Fruit fly (Drosophila melanogaster) whole organism, embryonic: ENCODE results near the gene Shc.
A peak's percentile ranks its signal among the peaks of the same experiment; 100 is the strongest.

Experiments
- Ada2b ChIP-seq: fragments of 200-800 bp; sonication (Bioruptor generic); IDR thresholded peaks from 2 replicates; pipeline ENCODE4 v1.3.6; 2022; ENCODE audit warnings: missing biosample characterization, missing genetic modification characterization
- Atf6 ChIP-seq: fragments of 200-800 bp; sonication (Bioruptor generic); IDR thresholded peaks from 2 replicates; pipeline ENCODE4 v1.3.6; 2022; ENCODE audit warnings: missing biosample characterization, missing genetic modification characterization
- CG1024 ChIP-seq: fragments of 200-800 bp; sonication (Bioruptor generic); IDR thresholded peaks from 2 replicates; pipeline ENCODE4 v1.3.6; 2022; ENCODE audit warnings: missing biosample characterization, missing genetic modification characterization
- CG11695 ChIP-seq: fragments of 200-800 bp; sonication (Bioruptor generic); IDR thresholded peaks from 3 replicates; pipeline ENCODE4 v1.3.6; 2022; ENCODE audit warnings: missing biosample characterization, missing genetic modification characterization
- CG13894 ChIP-seq: fragments of 200-800 bp; sonication (Bioruptor generic); optimal IDR thresholded peaks from 3 replicates; lab custom pipeline; 2018; ENCODE audit warnings: missing biosample characterization, mild to moderate bottlenecking, missing genetic modification characterization, moderate library complexity
- CG14014 ChIP-seq: fragments of 200-800 bp; sonication (Bioruptor generic); IDR thresholded peaks from 2 replicates; pipeline ENCODE4 v1.3.6; 2022; ENCODE audit warnings: missing biosample characterization, missing genetic modification characterization
- CG14860 ChIP-seq: fragments of 200-800 bp; sonication (Bioruptor generic); IDR thresholded peaks from 3 replicates; pipeline ENCODE4 v1.3.6; 2022; ENCODE audit warnings: missing biosample characterization, missing genetic modification characterization; ENCODE audit not compliant: partially characterized antibody
- CG15269 ChIP-seq: fragments of 200-800 bp; sonication (Bioruptor generic); optimal IDR thresholded peaks from 2 replicates; lab custom pipeline; 2018; ENCODE audit warnings: missing biosample characterization, mild to moderate bottlenecking, missing genetic modification characterization, moderate library complexity
- CG17361 ChIP-seq: fragments of 200-800 bp; sonication (Bioruptor generic); IDR thresholded peaks from 3 replicates; pipeline ENCODE4 v1.3.6; 2022; ENCODE audit warnings: missing biosample characterization, missing genetic modification characterization
- CG18476 ChIP-seq: fragments of 200-800 bp; sonication (Bioruptor generic); optimal IDR thresholded peaks from 2 replicates; lab custom pipeline; 2016; ENCODE audit warnings: missing biosample characterization, mild to moderate bottlenecking, missing genetic modification characterization
- CG2712 ChIP-seq: fragments of 200-800 bp; optimal IDR thresholded peaks from 3 replicates; lab custom pipeline; 2019; ENCODE audit warnings: missing biosample characterization, mild to moderate bottlenecking, missing genetic modification characterization, moderate library complexity
- CG2875 ChIP-seq: fragments of 200-800 bp; sonication (Bioruptor generic); optimal IDR thresholded peaks from 2 replicates; lab custom pipeline; 2017; ENCODE audit warnings: missing biosample characterization, mild to moderate bottlenecking, missing genetic modification characterization, missing genetic modification reagents
- CG2889 ChIP-seq: fragments of 200-800 bp; sonication (Bioruptor generic); IDR thresholded peaks from 3 replicates; pipeline ENCODE4 v1.3.6; 2022; ENCODE audit warnings: missing biosample characterization, missing genetic modification characterization
- CG4707 ChIP-seq: fragments of 200-800 bp; sonication (Bioruptor generic); optimal IDR thresholded peaks from 2 replicates; lab custom pipeline; 2018; ENCODE audit warnings: missing biosample characterization, mild to moderate bottlenecking, missing genetic modification characterization, moderate library complexity
- CG6254 ChIP-seq: fragments of 200-800 bp; sonication (Bioruptor generic); optimal IDR thresholded peaks from 3 replicates; lab custom pipeline; 2017; ENCODE audit warnings: mild to moderate bottlenecking, missing biosample characterization, missing genetic modification reagents, missing genetic modification characterization
- CG6854 ChIP-seq: fragments of 200-800 bp; sonication (Bioruptor generic); optimal IDR thresholded peaks from 3 replicates; lab custom pipeline; 2017; ENCODE audit warnings: missing biosample characterization, mild to moderate bottlenecking, missing genetic modification characterization
- CG7556 ChIP-seq: fragments of 200-800 bp; sonication (Bioruptor generic); optimal IDR thresholded peaks from 2 replicates; lab custom pipeline; 2017; ENCODE audit warnings: missing biosample characterization, mild to moderate bottlenecking, missing genetic modification characterization
- CG7839 ChIP-seq: fragments of 200-800 bp; sonication (Bioruptor generic); optimal IDR thresholded peaks from 3 replicates; lab custom pipeline; 2018; ENCODE audit warnings: missing biosample characterization, mild to moderate bottlenecking, missing genetic modification characterization, moderate library complexity
- CG9437 ChIP-seq: fragments of 200-800 bp; sonication (Bioruptor generic); optimal IDR thresholded peaks from 2 replicates; lab custom pipeline; 2018; ENCODE audit warnings: missing biosample characterization, mild to moderate bottlenecking, missing genetic modification characterization
- CG9727 ChIP-seq: fragments of 200-800 bp; sonication (Bioruptor generic); optimal IDR thresholded peaks from 3 replicates; lab custom pipeline; 2017; ENCODE audit warnings: missing biosample characterization, mild to moderate bottlenecking, missing genetic modification characterization
- CG9797 ChIP-seq: fragments of 200-800 bp; sonication (Bioruptor generic); optimal IDR thresholded peaks from 3 replicates; lab custom pipeline; 2018; ENCODE audit warnings: missing biosample characterization, mild to moderate bottlenecking, missing genetic modification characterization
- D19A ChIP-seq: fragments of 200-800 bp; optimal IDR thresholded peaks from 3 replicates; lab custom pipeline; 2019; ENCODE audit warnings: missing biosample characterization, mild to moderate bottlenecking, missing genetic modification characterization, moderate library complexity
- Hey ChIP-seq: fragments of 200-800 bp; sonication (Bioruptor generic); optimal IDR thresholded peaks from 3 replicates; lab custom pipeline; 2018; ENCODE audit warnings: missing biosample characterization, mild to moderate bottlenecking, missing genetic modification characterization
- Hr3 ChIP-seq: fragments of 200-800 bp; sonication (Bioruptor generic); optimal IDR thresholded peaks from 3 replicates; lab custom pipeline; 2016; ENCODE audit warnings: missing biosample characterization, missing genetic modification characterization
- Neu2 ChIP-seq: fragments of 200-800 bp; sonication (Bioruptor generic); optimal IDR thresholded peaks from 3 replicates; lab custom pipeline; 2016; ENCODE audit warnings: missing biosample characterization, missing genetic modification characterization, borderline replicate concordance
- Oaz ChIP-seq: fragments of 200-800 bp; sonication (Bioruptor generic); IDR thresholded peaks from 2 replicates; pipeline ENCODE4 v1.3.6; 2022; ENCODE audit warnings: missing biosample characterization, missing genetic modification characterization
- Oli ChIP-seq: fragments of 200-800 bp; sonication (Bioruptor generic); optimal IDR thresholded peaks from 2 replicates; lab custom pipeline; 2018; ENCODE audit warnings: missing biosample characterization, mild to moderate bottlenecking, missing genetic modification characterization, moderate library complexity
- Rx ChIP-seq: fragments of 200-800 bp; sonication (Bioruptor generic); IDR thresholded peaks from 2 replicates; pipeline ENCODE4 v1.3.6; 2022; ENCODE audit warnings: missing biosample characterization, missing genetic modification characterization
- Side ChIP-seq: fragments of 200-800 bp; sonication (Bioruptor generic); optimal IDR thresholded peaks from 2 replicates; lab custom pipeline; 2016; ENCODE audit warnings: missing biosample characterization, missing genetic modification characterization
- ac ChIP-seq: fragments of 200-800 bp; sonication (Bioruptor generic); optimal IDR thresholded peaks from 3 replicates; lab custom pipeline; 2017; ENCODE audit warnings: missing biosample characterization, mild to moderate bottlenecking, missing genetic modification characterization
- amos ChIP-seq: fragments of 200-800 bp; sonication (Bioruptor generic); IDR thresholded peaks from 2 replicates; pipeline ENCODE4 v1.3.6; 2022; ENCODE audit warnings: missing biosample characterization, missing genetic modification characterization; ENCODE audit not compliant: partially characterized antibody
- bcd ChIP-seq: fragments of 200-800 bp; sonication (Bioruptor generic); optimal IDR thresholded peaks from 2 replicates; lab custom pipeline; 2017; ENCODE audit warnings: missing biosample characterization, mild to moderate bottlenecking, missing genetic modification characterization
- cas ChIP-seq: fragments of 200-800 bp; sonication (Bioruptor generic); IDR thresholded peaks from 2 replicates; pipeline ENCODE4 v1.3.6; 2022; ENCODE audit warnings: missing biosample characterization, missing genetic modification characterization
- crc ChIP-seq: fragments of 200-800 bp; sonication (Bioruptor generic); optimal IDR thresholded peaks from 2 replicates; lab custom pipeline; 2016; ENCODE audit warnings: missing biosample characterization, missing genetic modification characterization
- cwo ChIP-seq: fragments of 200-800 bp; sonication (Bioruptor generic); optimal IDR thresholded peaks from 3 replicates; lab custom pipeline; 2017; ENCODE audit warnings: missing biosample characterization, missing genetic modification characterization, mild to moderate bottlenecking, moderate library complexity, missing genetic modification reagents
- ems ChIP-seq: fragments of 200-800 bp; sonication (Bioruptor generic); optimal IDR thresholded peaks from 3 replicates; lab custom pipeline; 2016; ENCODE audit warnings: missing biosample characterization, missing genetic modification characterization
- fru ChIP-seq: fragments of >200 bp; optimal IDR thresholded peaks from 2 replicates; lab custom pipeline; 2017
- grn ChIP-seq: fragments of 200-800 bp; sonication (Bioruptor generic); optimal IDR thresholded peaks from 3 replicates; lab custom pipeline; 2017; ENCODE audit warnings: missing biosample characterization, missing genetic modification characterization
- gsb ChIP-seq: fragments of 200-800 bp; sonication (Bioruptor generic); IDR thresholded peaks from 2 replicates; pipeline ENCODE4 v1.3.6; 2022; ENCODE audit warnings: missing biosample characterization, missing genetic modification characterization
- gsb-n ChIP-seq: fragments of 200-800 bp; sonication (Bioruptor generic); optimal IDR thresholded peaks from 3 replicates; lab custom pipeline; 2018; ENCODE audit warnings: missing biosample characterization, mild to moderate bottlenecking, missing genetic modification characterization
- her ChIP-seq: fragments of 200-800 bp; sonication (Bioruptor generic); optimal IDR thresholded peaks from 2 replicates; lab custom pipeline; 2016; ENCODE audit warnings: missing biosample characterization, missing genetic modification characterization
- ind ChIP-seq: fragments of 200-800 bp; sonication (Bioruptor generic); optimal IDR thresholded peaks from 3 replicates; lab custom pipeline; 2016; ENCODE audit warnings: missing biosample characterization, missing genetic modification characterization
- lbe ChIP-seq: fragments of 200-800 bp; sonication (Bioruptor generic); optimal IDR thresholded peaks from 2 replicates; lab custom pipeline; 2016; ENCODE audit warnings: missing biosample characterization, mild to moderate bottlenecking, missing genetic modification characterization
- lmd ChIP-seq: fragments of 200-800 bp; sonication (Bioruptor generic); IDR thresholded peaks from 2 replicates; pipeline ENCODE4 v1.3.6; 2022; ENCODE audit warnings: missing biosample characterization, missing genetic modification characterization
- nerfin-2 ChIP-seq: fragments of 200-800 bp; sonication (Bioruptor generic); IDR thresholded peaks from 2 replicates; pipeline ENCODE4 v1.3.6; 2022; ENCODE audit warnings: missing biosample characterization, missing genetic modification characterization; ENCODE audit not compliant: partially characterized antibody
- oc ChIP-seq: fragments of 200-800 bp; sonication (Bioruptor generic); optimal IDR thresholded peaks from 2 replicates; lab custom pipeline; 2018; ENCODE audit warnings: missing biosample characterization, mild to moderate bottlenecking, missing genetic modification characterization, moderate library complexity
- sc ChIP-seq, 3 experiments: fragments of >200 bp in 2 of 3; fragments of 200-800 bp in 1 of 3; sonication (Bioruptor generic) in 1 of 3; optimal IDR thresholded peaks; 2 replicates in 2 of 3; 3 replicates in 1 of 3; lab custom pipeline; 2017; ENCODE audit warnings: mild to moderate bottlenecking in 1 of 3, missing biosample characterization in 1 of 3, missing genetic modification characterization in 1 of 3, missing genetic modification reagents in 1 of 3
- tup ChIP-seq: fragments of 200-800 bp; sonication (Bioruptor generic); optimal IDR thresholded peaks from 2 replicates; lab custom pipeline; 2016; ENCODE audit warnings: missing biosample characterization, mild to moderate bottlenecking, missing genetic modification characterization, moderate library complexity
- zen2 ChIP-seq: fragments of 200-800 bp; sonication (Bioruptor generic); IDR thresholded peaks from 3 replicates; pipeline ENCODE4 v1.3.6; 2022; ENCODE audit warnings: missing biosample characterization, missing genetic modification characterization; ENCODE audit not compliant: partially characterized antibody

Shc gene

DNA sequence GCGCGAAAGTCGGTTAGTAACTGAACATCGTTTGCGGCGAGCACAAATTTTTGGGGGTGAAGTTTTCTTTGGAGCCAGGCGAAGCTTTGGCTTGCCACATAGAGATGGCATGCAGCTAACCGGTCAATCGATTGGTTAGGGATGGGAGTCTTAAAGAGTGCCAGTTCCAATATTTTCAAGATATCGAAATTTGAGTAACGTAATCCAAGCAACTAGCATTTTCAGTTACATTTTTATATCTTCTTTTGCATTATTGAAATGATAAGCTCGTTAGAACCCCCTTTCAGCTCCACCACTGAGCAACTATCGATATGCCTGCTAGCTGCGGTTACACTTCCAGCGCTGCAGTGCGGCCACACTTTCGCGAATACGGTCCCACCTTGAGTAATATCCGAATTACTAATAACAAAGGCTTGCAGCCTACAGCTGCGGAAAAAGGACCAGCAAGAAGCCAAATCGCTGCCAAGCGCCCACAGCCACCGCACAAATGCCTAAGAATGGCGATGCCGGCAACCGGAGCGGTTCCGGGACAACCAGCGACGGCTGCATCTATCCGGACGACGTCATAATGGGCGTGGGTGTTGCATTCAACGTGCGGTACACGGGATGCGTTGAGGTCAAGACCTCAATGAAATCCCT is at the start of gene Shc, which contains the start of gene Atat (continued):
- TF ChIP-seq sc (optimal IDR thresholded peaks at IDR 0.05; lab: Kevin White, UChicago): no peak
- TF ChIP-seq sc (GFP tag; optimal IDR thresholded peaks at IDR 0.05; lab: Kevin White, UChicago): peak; percentile 96
- peak; percentile 89 for TF ChIP-seq D19A (tag; lab: Kevin White, UChicago)
- peak; percentile 97 for TF ChIP-seq CG11695 (GFP tag; lab: Robert Waterston, UW)
- TF ChIP-seq grn (GFP tag; lab: Kevin White, UChicago): peak; percentile 87
- TF ChIP-seq zen2 (GFP tag; lab: Robert Waterston, UW): peak; percentile 77; the same call in 2 of the 3 replicates
- TF ChIP-seq Ada2b: peak; percentile 99
- TF ChIP-seq cas (GFP tag; lab: Robert Waterston, UW): peak; percentile 99
- TF ChIP-seq CG2875 (GFP tag; lab: Kevin White, UChicago): peak; percentile 95
- TF ChIP-seq Rx (GFP tag; lab: Robert Waterston, UW): peak; percentile 99
- TF ChIP-seq bcd (GFP tag; lab: Kevin White, UChicago): peak; percentile 99
- peak; percentile 99 for TF ChIP-seq tup (GFP tag; lab: Kevin White, UChicago)
- no peak for TF ChIP-seq fru (lab: Kevin White, UChicago)
- TF ChIP-seq CG9797 (GFP tag; lab: Kevin White, UChicago): peak; percentile 100
- peak; percentile 99 for TF ChIP-seq CG7839 (tag; lab: Kevin White, UChicago)
- peak; percentile 97 for TF ChIP-seq Neu2
- TF ChIP-seq ind (GFP tag; lab: Kevin White, UChicago): peak; percentile 100
- TF ChIP-seq Oli (tag; lab: Kevin White, UChicago): peak; percentile 98
- TF ChIP-seq amos (GFP tag; lab: Robert Waterston, UW): peak; percentile 88
- TF ChIP-seq ac (GFP tag; lab: Kevin White, UChicago): peak; percentile 92
- peak; percentile 98 for TF ChIP-seq CG18476
- TF ChIP-seq CG13894: peak; percentile 99
- peak; percentile 99 for TF ChIP-seq CG15269 (tag; lab: Kevin White, UChicago)
- peak; percentile 99 for TF ChIP-seq CG14014 (GFP tag; lab: Robert Waterston, UW)
- peak; percentile 91 for TF ChIP-seq CG14860 (GFP tag; lab: Robert Waterston, UW)
- peak; percentile 99 for TF ChIP-seq CG9727 (GFP tag; lab: Kevin White, UChicago)
- peak; percentile 96 for TF ChIP-seq CG1024
- TF ChIP-seq crc (GFP tag; lab: Kevin White, UChicago): peak; percentile 98
- TF ChIP-seq CG2712 (tag; lab: Kevin White, UChicago): peak; percentile 98
- peak; percentile 97 for TF ChIP-seq her (GFP tag; lab: Kevin White, UChicago)
- peak; percentile 97 for TF ChIP-seq lbe (GFP tag; lab: Kevin White, UChicago)
- peak; percentile 99 for TF ChIP-seq ems (GFP tag; lab: Kevin White, UChicago)
- peak; percentile 100 for TF ChIP-seq Hr3 (GFP tag; lab: Kevin White, UChicago)
- TF ChIP-seq Oaz (GFP tag; lab: Robert Waterston, UW): peak; percentile 99
- TF ChIP-seq CG2889 (GFP tag; lab: Robert Waterston, UW): peak; percentile 100
- peak; percentile 81 for TF ChIP-seq CG4707 (GFP tag; lab: Kevin White, UChicago)
- TF ChIP-seq Atf6 (GFP tag; lab: Robert Waterston, UW): peak; percentile 99
- peak; percentile 98 for TF ChIP-seq CG17361 (GFP tag; lab: Robert Waterston, UW)
- peak; percentile 95 for TF ChIP-seq Hey (tag; lab: Kevin White, UChicago)
- peak; percentile 97 for TF ChIP-seq oc
- TF ChIP-seq CG9437 (GFP tag; lab: Kevin White, UChicago): peak; percentile 77
- peak; percentile 96 for TF ChIP-seq cwo (GFP tag; lab: Kevin White, UChicago)
- peak; percentile 96 for TF ChIP-seq CG7556 (GFP tag; lab: Kevin White, UChicago)
- peak; percentile 99 for TF ChIP-seq gsb (GFP tag; lab: Robert Waterston, UW)
- peak; percentile 90 for TF ChIP-seq CG6254 (GFP tag; lab: Kevin White, UChicago)
- peak; percentile 99 for TF ChIP-seq Side (GFP tag; lab: Kevin White, UChicago)
- peak; percentile 100 for TF ChIP-seq lmd (GFP tag; lab: Robert Waterston, UW)
- TF ChIP-seq gsb-n (tag; lab: Kevin White, UChicago): peak; percentile 97
- peak; percentile 77 for TF ChIP-seq nerfin-2 (GFP tag; lab: Robert Waterston, UW)
- peak; percentile 93 for TF ChIP-seq CG6854 (GFP tag; lab: Kevin White, UChicago)
